Worm (Caenorhabditis elegans): Measurements from ENCODE around the gene C02F12.5.
A peak's percentile ranks its signal among the peaks of the same experiment; 100 is the strongest.

C02F12.5 gene

DNA sequence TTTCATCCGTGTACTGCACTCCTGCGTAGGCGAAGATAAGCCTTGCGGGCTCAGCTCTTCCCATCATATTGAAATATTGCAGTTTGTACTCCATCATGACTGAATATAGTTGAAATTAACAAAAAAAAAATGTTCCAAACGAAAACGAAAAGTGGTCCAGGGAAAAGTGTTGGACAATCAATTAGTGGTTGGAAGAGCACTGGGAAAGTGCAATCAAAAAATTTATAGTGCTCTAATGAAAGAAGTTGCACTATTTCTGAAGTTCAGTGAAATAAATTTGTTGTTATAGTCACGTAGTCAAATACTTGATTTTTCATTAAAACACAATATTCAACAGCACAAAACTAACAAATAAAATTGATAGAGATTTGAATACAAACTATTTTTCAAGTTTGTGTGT, 38.2 kb downstream of the C02F12.5 start, which contains the start of gene gst-11:
Gene gst-11, minus strand, starts transcription at position 101 of the 400 bp plus-strand sequence.
- TF ChIP-seq dve-1 (tag; optimal IDR thresholded peaks at IDR 0.05; ENCODE audit: insufficient read depth) (no peak), unc-62 (GFP tag; optimal IDR thresholded peaks at IDR 0.05 in 1 of 2) (peak in 1 of 2 experiments; percentile 2), unc-62 (tag; optimal IDR thresholded peaks at IDR 0.05) (no peak)

DNA sequence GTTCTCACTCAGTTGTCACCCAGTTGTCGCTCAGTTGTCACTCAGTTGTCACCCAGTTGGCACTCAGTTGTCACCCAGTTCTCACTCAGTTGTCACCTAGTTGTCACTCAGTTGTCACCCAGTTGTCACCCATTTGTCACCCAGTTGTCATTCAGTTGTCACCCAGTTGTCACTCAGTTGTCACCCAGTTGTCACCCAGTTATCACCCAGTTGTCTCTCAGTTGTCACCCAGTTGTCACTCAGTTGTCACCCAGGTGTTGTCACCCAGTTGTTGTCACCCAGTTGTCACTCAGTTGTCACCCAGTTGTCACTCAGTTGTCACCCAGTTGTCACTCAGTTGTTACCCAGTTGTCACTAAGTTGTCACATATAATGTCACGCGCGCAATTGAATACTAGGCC, 40.3 kb downstream of the C02F12.5 start:
- no peak for TF ChIP-seq aly-2 (tag; optimal IDR thresholded peaks at IDR 0.05)
- TF ChIP-seq zfp-3 (GFP tag; conservative IDR thresholded peaks at IDR 0.05) = no peak
- TF ChIP-seq fos-1 (tag; optimal IDR thresholded peaks at IDR 0.05) = no peak
- peak; percentile 13; the same call in 1 of the 2 replicates for TF ChIP-seq snpc-1.2 (GFP tag; IDR thresholded peaks at IDR 0.05)
- no peak for TF ChIP-seq daf-12 (tag; optimal IDR thresholded peaks at IDR 0.05)
- peak; percentile 49 for TF ChIP-seq vab-7 (GFP tag; IDR thresholded peaks at IDR 0.05)
- TF ChIP-seq Y48G9A.11 (GFP tag; IDR thresholded peaks at IDR 0.05) = peak; percentile 56
- no peak for TF ChIP-seq nhr-25 (tag; optimal IDR thresholded peaks at IDR 0.05; ENCODE audit: borderline replicate concordance, insufficient read depth)
- peak; percentile 47; the same call in 1 of the 2 replicates for TF ChIP-seq tag-97 (GFP tag; IDR thresholded peaks at IDR 0.05)
- no peak for TF ChIP-seq mxl-3 (GFP tag; optimal IDR thresholded peaks at IDR 0.05)
- 0 out of 2 replicates have a peak, but pooled peaks have one; percentile 11 for TF ChIP-seq ZK337.2 (GFP tag; IDR thresholded peaks at IDR 0.05)
- TF ChIP-seq snpc-4 (tag; optimal IDR thresholded peaks at IDR 0.05) = no peak
- peak; percentile 66 for TF ChIP-seq lim-7 (GFP tag; IDR thresholded peaks at IDR 0.05)
- no peak for TF ChIP-seq hif-1 (tag; optimal IDR thresholded peaks at IDR 0.05)
- no peak; the same call in 1 of the 2 replicates for TF ChIP-seq mdt-29 (GFP tag; IDR thresholded peaks at IDR 0.05)
- no peak for TF ChIP-seq duxl-1 (tag; optimal IDR thresholded peaks at IDR 0.05; ENCODE audit: poor library complexity)
- no peak for TF ChIP-seq ctbp-1 (GFP tag; IDR thresholded peaks at IDR 0.05)
- no peak for TF ChIP-seq attf-4 (tag; optimal IDR thresholded peaks at IDR 0.05)
- no peak for TF ChIP-seq hlh-30 (tag; optimal IDR thresholded peaks at IDR 0.05; ENCODE audit: insufficient read depth)
- TF ChIP-seq lin-38 (GFP tag; IDR thresholded peaks at IDR 0.05) = no peak
- TF ChIP-seq nhr-237 (tag; optimal IDR thresholded peaks at IDR 0.05) = no peak
- no peak for TF ChIP-seq lin-1 (GFP tag; IDR thresholded peaks at IDR 0.05)
- no peak for TF ChIP-seq nhr-111 (GFP tag; optimal IDR thresholded peaks at IDR 0.05)
- TF ChIP-seq egl-27 (tag; optimal IDR thresholded peaks at IDR 0.05) = no peak
- TF ChIP-seq mxl-2 (GFP tag; conservative IDR thresholded peaks at IDR 0.05) = no peak
- TF ChIP-seq dve-1 (tag; optimal IDR thresholded peaks at IDR 0.05; ENCODE audit: insufficient read depth) = no peak
- no peak for TF ChIP-seq mes-2 (tag; optimal IDR thresholded peaks at IDR 0.05; ENCODE audit: poor library complexity, severe bottlenecking)
- TF ChIP-seq saeg-2 (GFP tag; IDR thresholded peaks at IDR 0.05) = 0 out of 2 replicates have a peak, but pooled peaks have one; percentile 37
- TF ChIP-seq arid-1 (GFP tag; conservative IDR thresholded peaks at IDR 0.05) = 0 out of 2 replicates have a peak, but pooled peaks have one; percentile 3
- peak; percentile 79; the same call in 1 of the 2 replicates for TF ChIP-seq D1046.2 (GFP tag; IDR thresholded peaks at IDR 0.05)
- 0 out of 2 replicates have a peak, but pooled peaks have one; percentile 20 for TF ChIP-seq dmd-8 (GFP tag; IDR thresholded peaks at IDR 0.05)
- 0 out of 2 replicates have a peak, but pooled peaks have one; percentile 10 for TF ChIP-seq F26F4.8 (GFP tag; conservative IDR thresholded peaks at IDR 0.05)
- no peak for TF ChIP-seq ceh-62 (tag; optimal IDR thresholded peaks at IDR 0.05)
- peak; percentile 7; the same call in 1 of the 2 replicates for TF ChIP-seq ceh-44 (GFP tag; IDR thresholded peaks at IDR 0.05)
- no peak for TF ChIP-seq spr-1 (tag; optimal IDR thresholded peaks at IDR 0.05)
- no peak for TF ChIP-seq pqm-1 (tag; optimal IDR thresholded peaks at IDR 0.05)
- no peak for TF ChIP-seq cey-2 (tag; optimal IDR thresholded peaks at IDR 0.05; ENCODE audit: borderline replicate concordance, insufficient read depth)
- no peak for TF ChIP-seq nhr-102 (tag; optimal IDR thresholded peaks at IDR 0.05)
- no peak for TF ChIP-seq php-3 (GFP tag; IDR thresholded peaks at IDR 0.05)
- peak in 1 of 2 experiments; percentile 56; a peak in 1 of 4 replicates for TF ChIP-seq madf-5 (GFP tag; IDR thresholded peaks at IDR 0.05)
- TF ChIP-seq skn-1 (tag; optimal IDR thresholded peaks at IDR 0.05) = no peak
- TF ChIP-seq daf-16 (GFP tag; optimal IDR thresholded peaks at IDR 0.05) = no peak
- no peak for TF ChIP-seq daf-16 (tag; optimal IDR thresholded peaks at IDR 0.05)
- TF ChIP-seq nhr-41 (GFP tag; IDR thresholded peaks at IDR 0.05) = peak; percentile 53; the same call in 1 of the 2 replicates
- no peak for TF ChIP-seq hlh-11 (tag; optimal IDR thresholded peaks at IDR 0.05)
- no peak for TF ChIP-seq nhr-6 (tag; optimal IDR thresholded peaks at IDR 0.05)

Data from whole organism, L4 larva.